Worm (Caenorhabditis elegans): ENCODE data around the gene str-249.

DNA sequence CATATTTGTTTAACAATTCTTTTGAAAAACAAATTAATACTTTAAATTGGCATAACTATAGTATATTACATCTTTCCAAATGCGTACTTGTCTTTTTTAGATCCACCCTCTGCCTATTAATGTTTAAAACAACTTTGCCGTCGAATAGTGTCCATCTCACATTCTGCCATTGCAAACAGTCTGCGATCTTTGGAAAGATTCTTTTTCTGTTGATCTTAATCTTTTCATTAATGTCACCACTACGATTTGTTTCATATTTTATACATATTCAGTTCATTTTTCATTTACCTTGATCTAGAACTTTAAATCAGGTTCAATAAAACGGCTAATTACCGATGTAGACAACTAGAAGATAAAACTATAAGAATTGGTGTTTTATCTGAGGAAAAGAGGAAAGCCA is 48.0 kb upstream of the str-249 start:
- TF ChIP-seq F13H6.1 (tag; optimal IDR thresholded peaks at IDR 0.05): no peak
- TF ChIP-seq rnt-1 (tag; optimal IDR thresholded peaks at IDR 0.05): no peak
- no peak for TF ChIP-seq ceh-6 (GFP tag; optimal IDR thresholded peaks at IDR 0.05)
- no peak for TF ChIP-seq zip-5 (tag; optimal IDR thresholded peaks at IDR 0.05)
- TF ChIP-seq ceh-9 (tag; optimal IDR thresholded peaks at IDR 0.05): no peak
- TF ChIP-seq nhr-11 (tag; optimal IDR thresholded peaks at IDR 0.05): no peak
- TF ChIP-seq dve-1 (tag; optimal IDR thresholded peaks at IDR 0.05): no peak

All from whole organism, late embryonic.